Worm (Caenorhabditis elegans): ENCODE measurements around the gene nhr-39.
"Not testable (repeated sequence)": the region's sequence is repeated elsewhere in the genome, so short reads cannot be mapped to it uniquely, and the experiment has no call there.

Gene nhr-39

ce11 chrV:9341814-9342213 is 38.7 kb downstream of the nhr-39 start:
- TF ChIP-seq ceh-40 (GFP tag; IDR thresholded peaks at IDR 0.05): peak; percentile 71; the same call in 1 of the 2 replicates
- peak; percentile 73; the same call in 1 of the 2 replicates for TF ChIP-seq hsf-1 (GFP tag; IDR thresholded peaks at IDR 0.05)
- TF ChIP-seq F37B4.10 (GFP tag; IDR thresholded peaks at IDR 0.05): 0 out of 2 replicates have a peak, but pooled peaks have one; percentile 44
- peak; percentile 91 for TF ChIP-seq madf-3 (GFP tag; IDR thresholded peaks at IDR 0.05)
- TF ChIP-seq nfya-2 (GFP tag; IDR thresholded peaks at IDR 0.05): 0 out of 2 replicates have a peak, but pooled peaks have one; percentile 53
- TF ChIP-seq hmg-20 (GFP tag; IDR thresholded peaks at IDR 0.05): peak; percentile 55; the same call in 1 of the 2 replicates
- TF ChIP-seq let-526 (GFP tag; IDR thresholded peaks at IDR 0.05): peak; percentile 58; the same call in 1 of the 2 replicates
- peak; percentile 45; the same call in 1 of the 2 replicates for TF ChIP-seq rcor-1 (GFP tag; IDR thresholded peaks at IDR 0.05)
- TF ChIP-seq mcd-1 (GFP tag; IDR thresholded peaks at IDR 0.05): peak; percentile 27; the same call in 1 of the 2 replicates
- peak; percentile 96 for TF ChIP-seq Y95B8A.8 (GFP tag; IDR thresholded peaks at IDR 0.05)
- peak; percentile 16; the same call in 1 of the 2 replicates for TF ChIP-seq F33H1.4 (GFP tag; IDR thresholded peaks at IDR 0.05)
- peak; percentile 73; the same call in 1 of the 2 replicates for TF ChIP-seq lag-1 (GFP tag; IDR thresholded peaks at IDR 0.05)
- 0 out of 2 replicates have a peak, but pooled peaks have one; percentile 39 for TF ChIP-seq lir-1 (GFP tag; conservative IDR thresholded peaks at IDR 0.05)
- peak; percentile 90 for TF ChIP-seq nfyb-1 (GFP tag; IDR thresholded peaks at IDR 0.05)
- TF ChIP-seq B0019.2 (GFP tag; conservative IDR thresholded peaks at IDR 0.05): peak; percentile 59
- peak; percentile 74; the same call in 1 of the 2 replicates for TF ChIP-seq egl-18 (GFP tag; IDR thresholded peaks at IDR 0.05)
- peak; percentile 98 for TF ChIP-seq Y53G8AR.9 (GFP tag; conservative IDR thresholded peaks at IDR 0.05)
- TF ChIP-seq nhr-120 (GFP tag; IDR thresholded peaks at IDR 0.05): peak; percentile 89; the same call in 1 of the 2 replicates
- peak; percentile 56; the same call in 1 of the 2 replicates for TF ChIP-seq C17E4.6 (GFP tag; IDR thresholded peaks at IDR 0.05)
- peak; percentile 93 for TF ChIP-seq Y56A3A.18 (GFP tag; IDR thresholded peaks at IDR 0.05)
- peak; percentile 85 for TF ChIP-seq F39B2.1 (GFP tag; IDR thresholded peaks at IDR 0.05)
- TF ChIP-seq lin-26 (GFP tag; IDR thresholded peaks at IDR 0.05): peak; percentile 75; the same call in 1 of the 2 replicates
- TF ChIP-seq cebp-2 (GFP tag; IDR thresholded peaks at IDR 0.05): peak; percentile 92
- peak; percentile 63 for TF ChIP-seq hmg-1.2 (GFP tag; IDR thresholded peaks at IDR 0.05)
- peak; percentile 87; the same call in 1 of the 2 replicates for TF ChIP-seq ceh-58 (GFP tag; IDR thresholded peaks at IDR 0.05)
- TF ChIP-seq Y67H2A.10 (GFP tag; conservative IDR thresholded peaks at IDR 0.05): peak; percentile 68
- TF ChIP-seq egl-44 (GFP tag; IDR thresholded peaks at IDR 0.05): peak; percentile 68
- peak; percentile 99 for TF ChIP-seq Y79H2A.3 (GFP tag; conservative IDR thresholded peaks at IDR 0.05)
- TF ChIP-seq attf-3 (GFP tag; conservative IDR thresholded peaks at IDR 0.05): peak; percentile 62; the same call in 1 of the 2 replicates
- TF ChIP-seq madf-6 (GFP tag; IDR thresholded peaks at IDR 0.05): peak; percentile 61
- 0 out of 2 replicates have a peak, but pooled peaks have one; percentile 57 for TF ChIP-seq ztf-25 (GFP tag; IDR thresholded peaks at IDR 0.05)
- TF ChIP-seq attf-6 (GFP tag; IDR thresholded peaks at IDR 0.05): 0 out of 2 replicates have a peak, but pooled peaks have one; percentile 37
- TF ChIP-seq ekl-4 (GFP tag; IDR thresholded peaks at IDR 0.05): peak; percentile 82
- TF ChIP-seq aptf-2 (GFP tag; conservative IDR thresholded peaks at IDR 0.05): 0 out of 2 replicates have a peak, but pooled peaks have one; percentile 12
- TF ChIP-seq K11D2.4 (GFP tag; IDR thresholded peaks at IDR 0.05): peak; percentile 91
- TF ChIP-seq bed-1 (GFP tag; IDR thresholded peaks at IDR 0.05): 0 out of 2 replicates have a peak, but pooled peaks have one; percentile 83
- TF ChIP-seq ztf-6 (GFP tag; IDR thresholded peaks at IDR 0.05): 0 out of 2 replicates have a peak, but pooled peaks have one; percentile 18
- TF ChIP-seq pbrm-1 (GFP tag; IDR thresholded peaks at IDR 0.05): peak; percentile 88
- peak; percentile 78 for TF ChIP-seq cebp-1 (GFP tag; IDR thresholded peaks at IDR 0.05)
- TF ChIP-seq cebp-1 (tag; optimal IDR thresholded peaks at IDR 0.05): not testable (repeated sequence)
- peak; percentile 47; the same call in 1 of the 2 replicates for TF ChIP-seq D2030.7 (GFP tag; IDR thresholded peaks at IDR 0.05)
- peak; percentile 90 for TF ChIP-seq C06A6.2 (GFP tag; conservative IDR thresholded peaks at IDR 0.05)
- TF ChIP-seq Y53F4B.3 (GFP tag; IDR thresholded peaks at IDR 0.05): peak; percentile 82
